Worm (Caenorhabditis elegans) whole organism, young adult: ENCODE measurements around the gene clec-9.

Experiments used
- B0336.3 ChIP-seq: fragments of 200-800 bp; sonication (Bioruptor generic); IDR thresholded peaks from 2 replicates; pipeline ENCODE4 v1.3.6; 2022; ENCODE audit warnings: missing genetic modification characterization, missing compliant biosample characterization
- C17E4.6 ChIP-seq: fragments of 200-800 bp; sonication (Bioruptor generic); IDR thresholded peaks from 2 replicates; pipeline ENCODE4 v1.3.6; 2022; ENCODE audit warnings: missing genetic modification reagents, missing genetic modification characterization, missing compliant biosample characterization
- D2030.7 ChIP-seq: fragments of 200-800 bp; sonication (Bioruptor generic); IDR thresholded peaks from 2 replicates; pipeline ENCODE4 v1.3.6; 2022; ENCODE audit warnings: missing genetic modification reagents, missing genetic modification characterization, missing compliant biosample characterization
- F10E7.11 ChIP-seq: sonication (generic microtip); optimal IDR thresholded peaks from 2 replicates; lab custom pipeline; 2017; ENCODE audit warnings: mild to moderate bottlenecking, missing genetic modification characterization, moderate library complexity, missing compliant biosample characterization
- F23B12.7 ChIP-seq: sonication (generic microtip); optimal IDR thresholded peaks from 2 replicates; lab custom pipeline; 2017; ENCODE audit warnings: missing genetic modification characterization, mild to moderate bottlenecking, missing compliant biosample characterization, antibody characterized with exemption, moderate library complexity; ENCODE audit not compliant: insufficient read depth
- F37B4.10 ChIP-seq: fragments of 200-800 bp; sonication (Bioruptor generic); IDR thresholded peaks from 2 replicates; pipeline ENCODE4 v1.3.6; 2022; ENCODE audit warnings: missing genetic modification characterization, missing compliant biosample characterization
- F39B2.1 ChIP-seq: fragments of 200-800 bp; sonication (Bioruptor generic); IDR thresholded peaks from 2 replicates; pipeline ENCODE4 v1.3.6; 2022; ENCODE audit warnings: missing genetic modification reagents, missing genetic modification characterization, missing compliant biosample characterization
- F49E8.2 ChIP-seq: sonication (generic microtip); optimal IDR thresholded peaks from 3 replicates; lab custom pipeline; 2017; ENCODE audit warnings: missing genetic modification characterization, mild to moderate bottlenecking, missing compliant biosample characterization, antibody characterized with exemption, moderate library complexity; ENCODE audit not compliant: insufficient read depth
- F55B11.4 ChIP-seq: sonication (generic microtip); optimal IDR thresholded peaks from 2 replicates; lab custom pipeline; 2016; ENCODE audit warnings: missing compliant biosample characterization, missing genetic modification characterization, borderline replicate concordance; ENCODE audit not compliant: insufficient read depth
- Y53G8AR.9 ChIP-seq: fragments of 200-800 bp; sonication (Bioruptor generic); conservative IDR thresholded peaks from 2 replicates; pipeline ENCODE4 v1.3.6; 2022; ENCODE audit warnings: missing genetic modification reagents, missing genetic modification characterization, missing compliant biosample characterization
- Y79H2A.3 ChIP-seq: fragments of 200-800 bp; sonication (Bioruptor generic); conservative IDR thresholded peaks from 2 replicates; pipeline ENCODE4 v1.3.6; 2022; ENCODE audit warnings: missing genetic modification reagents, missing genetic modification characterization, missing compliant biosample characterization
- athp-1 ChIP-seq: sonication (generic microtip); optimal IDR thresholded peaks from 2 replicates; lab custom pipeline; 2017; ENCODE audit warnings: mild to moderate bottlenecking, missing genetic modification characterization, missing compliant biosample characterization
- attf-6 ChIP-seq: fragments of 200-800 bp; sonication (Bioruptor generic); IDR thresholded peaks from 2 replicates; pipeline ENCODE4 v1.3.6; 2022; ENCODE audit warnings: missing genetic modification reagents, missing genetic modification characterization, missing compliant biosample characterization
- ceh-100 ChIP-seq: fragments of 200-800 bp; sonication (Bioruptor generic); IDR thresholded peaks from 2 replicates; pipeline ENCODE4 v1.3.6; 2022; ENCODE audit warnings: missing genetic modification reagents, missing genetic modification characterization, missing compliant biosample characterization
- ceh-58 ChIP-seq: fragments of 200-800 bp; sonication (Bioruptor generic); IDR thresholded peaks from 2 replicates; pipeline ENCODE4 v1.3.6; 2022; ENCODE audit warnings: missing genetic modification characterization, missing compliant biosample characterization
- dox-1 ChIP-seq: fragments of 200-800 bp; sonication (Bioruptor generic); IDR thresholded peaks from 2 replicates; pipeline ENCODE4 v1.3.6; 2022; ENCODE audit warnings: missing genetic modification reagents, missing genetic modification characterization, missing compliant biosample characterization
- dpl-1 ChIP-seq: fragments of 150-350 bp; optimal IDR thresholded peaks from 2 replicates; lab custom pipeline; 2014; ENCODE audit warnings: missing biosample characterization, missing genetic modification reagents, missing genetic modification characterization
- efl-1 ChIP-seq: fragments of 150-350 bp; optimal IDR thresholded peaks from 2 replicates; lab custom pipeline; 2014; ENCODE audit warnings: missing biosample characterization, missing genetic modification reagents, missing genetic modification characterization
- egrh-3 ChIP-seq: fragments of 200-800 bp; sonication (Bioruptor generic); IDR thresholded peaks from 2 replicates; pipeline ENCODE4 v1.3.6; 2022; ENCODE audit warnings: missing genetic modification reagents, missing genetic modification characterization, missing compliant biosample characterization
- hlh-26 ChIP-seq: fragments of 200-800 bp; sonication (Bioruptor generic); conservative IDR thresholded peaks from 2 replicates; pipeline ENCODE4 v1.3.6; 2022; ENCODE audit warnings: missing genetic modification reagents, missing genetic modification characterization, missing compliant biosample characterization
- hmg-1.2 ChIP-seq: fragments of 200-800 bp; sonication (Bioruptor generic); IDR thresholded peaks from 2 replicates; pipeline ENCODE4 v1.3.6; 2022; ENCODE audit warnings: missing genetic modification reagents, missing genetic modification characterization, missing compliant biosample characterization
- hmg-20 ChIP-seq: fragments of 200-800 bp; sonication (Bioruptor generic); IDR thresholded peaks from 2 replicates; pipeline ENCODE4 v1.3.6; 2022; ENCODE audit warnings: missing genetic modification reagents, missing genetic modification characterization, missing compliant biosample characterization
- let-607 ChIP-seq, 2 experiments: fragments of 200-800 bp in 1 of 2; sonication (Bioruptor generic) in 1 of 2; sonication (generic microtip) in 1 of 2; optimal IDR thresholded peaks; 2 replicates each; lab custom pipeline; 2016 to 2018; ENCODE audit warnings: mild to moderate bottlenecking in 2 of 2, missing compliant biosample characterization in 2 of 2, missing genetic modification characterization in 2 of 2, moderate library complexity in 2 of 2, missing genotype in 1 of 2
- lin-35 ChIP-seq, 3 experiments: fragments of 150-350 bp in 2 of 3; sonication (generic microtip) in 1 of 3; optimal IDR thresholded peaks; 2 replicates each; lab custom pipeline; 2014 to 2018; ENCODE audit warnings: missing biosample characterization in 3 of 3, missing genetic modification characterization in 3 of 3, missing genetic modification reagents in 3 of 3
- lin-40 ChIP-seq: sonication (generic microtip); optimal IDR thresholded peaks from 2 replicates; lab custom pipeline; 2016; ENCODE audit warnings: missing genetic modification characterization, mild to moderate bottlenecking, missing compliant biosample characterization, missing genotype, missing genetic modification reagents
- lin-54 ChIP-seq: fragments of 200-800 bp; sonication (Bioruptor generic); optimal IDR thresholded peaks from 2 replicates; lab custom pipeline; 2018; ENCODE audit warnings: mild to moderate bottlenecking, missing genetic modification characterization, missing compliant biosample characterization
- lsl-1 ChIP-seq: fragments of 200-800 bp; sonication (Bioruptor generic); optimal IDR thresholded peaks from 2 replicates; lab custom pipeline; 2018; ENCODE audit warnings: mild to moderate bottlenecking, missing genetic modification characterization, moderate library complexity, missing compliant biosample characterization
- madf-10 ChIP-seq: sonication (generic microtip); optimal IDR thresholded peaks from 2 replicates; lab custom pipeline; 2016; ENCODE audit warnings: mild to moderate bottlenecking, missing genetic modification characterization, missing compliant biosample characterization
- madf-6 ChIP-seq: fragments of 200-800 bp; sonication (Bioruptor generic); IDR thresholded peaks from 2 replicates; pipeline ENCODE4 v1.3.6; 2022; ENCODE audit warnings: missing genetic modification reagents, missing genetic modification characterization, missing compliant biosample characterization
- mcd-1 ChIP-seq: fragments of 200-800 bp; sonication (Bioruptor generic); IDR thresholded peaks from 2 replicates; pipeline ENCODE4 v1.3.6; 2022; ENCODE audit warnings: missing genetic modification reagents, missing genetic modification characterization, missing compliant biosample characterization
- mes-4 ChIP-seq: sonication (generic microtip); optimal IDR thresholded peaks from 2 replicates; lab custom pipeline; 2016; ENCODE audit warnings: missing genotype, missing genetic modification characterization, missing compliant biosample characterization
- mxl-1 ChIP-seq: sonication (generic microtip); optimal IDR thresholded peaks from 2 replicates; lab custom pipeline; 2016; ENCODE audit warnings: missing genetic modification characterization, missing compliant biosample characterization
- nfya-2 ChIP-seq: fragments of 200-800 bp; sonication (Bioruptor generic); IDR thresholded peaks from 2 replicates; pipeline ENCODE4 v1.3.6; 2022; ENCODE audit warnings: missing genetic modification reagents, missing genetic modification characterization, missing compliant biosample characterization
- nhr-120 ChIP-seq: fragments of 200-800 bp; sonication (Bioruptor generic); IDR thresholded peaks from 2 replicates; pipeline ENCODE4 v1.3.6; 2022; ENCODE audit warnings: missing genetic modification characterization, missing compliant biosample characterization
- snpc-1.1 ChIP-seq: sonication (generic microtip); optimal IDR thresholded peaks from 2 replicates; lab custom pipeline; 2017; ENCODE audit warnings: missing genetic modification characterization, mild to moderate bottlenecking, missing compliant biosample characterization, antibody characterized with exemption, moderate library complexity, missing genotype, missing genetic modification reagents; ENCODE audit not compliant: insufficient read depth
- snpc-4 ChIP-seq, 5 experiments: fragments of 150-350 bp in 1 of 5; sonication (generic microtip) in 4 of 5; optimal IDR thresholded peaks; 2 replicates each; lab custom pipeline; 2014 to 2018; ENCODE audit warnings: missing genetic modification characterization in 5 of 5, missing biosample characterization in 3 of 5, antibody characterized with exemption in 2 of 5, mild to moderate bottlenecking in 2 of 5, missing compliant biosample characterization in 2 of 5, missing genotype in 2 of 5, moderate library complexity in 2 of 5, missing genetic modification reagents in 1 of 5
- unc-62 ChIP-seq: fragments of 150-350 bp; optimal IDR thresholded peaks from 2 replicates; lab custom pipeline; 2014; ENCODE audit warnings: missing biosample characterization, missing genetic modification reagents, missing genetic modification characterization
- xnd-1 ChIP-seq: sonication (generic microtip); optimal IDR thresholded peaks from 2 replicates; lab custom pipeline; 2016; ENCODE audit warnings: missing genotype, missing genetic modification reagents, missing genetic modification characterization, missing compliant biosample characterization
- zfh-2 ChIP-seq: fragments of 200-800 bp; sonication (Bioruptor generic); conservative IDR thresholded peaks from 2 replicates; pipeline ENCODE4 v1.3.6; 2022; ENCODE audit warnings: missing genetic modification reagents, missing genetic modification characterization, missing compliant biosample characterization
- ztf-22 ChIP-seq: fragments of 200-800 bp; sonication (Bioruptor generic); optimal IDR thresholded peaks from 2 replicates; lab custom pipeline; 2018; ENCODE audit warnings: mild to moderate bottlenecking, missing genetic modification characterization, moderate library complexity, missing compliant biosample characterization
- ztf-26 ChIP-seq: sonication (generic microtip); optimal IDR thresholded peaks from 2 replicates; lab custom pipeline; 2017; ENCODE audit warnings: missing genetic modification characterization, missing compliant biosample characterization
- ztf-28 ChIP-seq: fragments of 200-800 bp; sonication (Bioruptor generic); IDR thresholded peaks from 2 replicates; pipeline ENCODE4 v1.3.6; 2022; ENCODE audit warnings: missing genetic modification reagents, missing genetic modification characterization, missing compliant biosample characterization

Gene clec-9

ce11 chrV:16746231-16746990 lies 40.0 kb upstream of the clec-9 start, which contains the start of gene gyg-2 (continued):
- TF ChIP-seq xnd-1 (tag; lab: Kevin White, UChicago) (peak; percentile 83), ceh-100 (GFP tag; lab: Robert Waterston, UW) (peak; percentile 71), madf-6 (GFP tag; lab: Robert Waterston, UW) (peak; percentile 97), mcd-1 (no peak; the same call in 1 of the 2 replicates)

- TF ChIP-seq egrh-3 (peak; percentile 63; the same call in 1 of the 2 replicates), Y79H2A.3 (GFP tag; lab: Robert Waterston, UW) (no peak), lin-40 (tag; lab: Kevin White, UChicago) (no peak), dox-1 (GFP tag; lab: Robert Waterston, UW) (0 out of 2 replicates have a peak, but pooled peaks have one; percentile 21), ztf-22 (GFP tag; lab: Kevin White, UChicago) (no peak), zfh-2 (GFP tag; lab: Robert Waterston, UW) (peak; percentile 74)
- TF ChIP-seq, all 124 proteins: peak for 3
Observed at ce11 chrV:16745214-16745613, 38.8 kb upstream of the clec-9 start.

- TF ChIP-seq mcd-1 (peak; percentile 34; the same call in 1 of the 2 replicates), ceh-100 (GFP tag; lab: Robert Waterston, UW) (peak; percentile 59), lin-35 (GFP tag; optimal IDR thresholded peaks at IDR 0.05; lab: Kevin White, UChicago) (no peak), hmg-1.2 (peak; percentile 36), snpc-4 (GFP tag; optimal IDR thresholded peaks at IDR 0.05; lab: Kevin White, UChicago) (no peak), snpc-4 (tag; optimal IDR thresholded peaks at IDR 0.05; lab: Kevin White, UChicago) (no peak), unc-62 (GFP tag; lab: Kevin White, UChicago) (no peak), ceh-58 (peak; percentile 65; the same call in 1 of the 2 replicates), F49E8.2 (tag; lab: Kevin White, UChicago) (no peak), ztf-26 (tag; lab: Kevin White, UChicago) (no peak), mxl-1 (tag; lab: Kevin White, UChicago) (no peak), D2030.7 (GFP tag; lab: Robert Waterston, UW) (peak; percentile 80), lsl-1 (GFP tag; lab: Kevin White, UChicago) (peak; percentile 3), ztf-28 (0 out of 2 replicates have a peak, but pooled peaks have one; percentile 44), F10E7.11 (tag; lab: Kevin White, UChicago) (peak; percentile 3), nhr-120 (no peak), hlh-26 (GFP tag; lab: Robert Waterston, UW) (no peak), nfya-2 (GFP tag; lab: Robert Waterston, UW) (no peak), let-607 (tag; optimal IDR thresholded peaks at IDR 0.05; lab: Kevin White, UChicago) (no peak), dpl-1 (no peak), F23B12.7 (tag; lab: Kevin White, UChicago) (no peak), F39B2.1 (GFP tag; lab: Robert Waterston, UW) (no peak), Y53G8AR.9 (peak; percentile 87), attf-6 (GFP tag; lab: Robert Waterston, UW) (peak; percentile 93), F55B11.4 (tag; lab: Kevin White, UChicago) (no peak), hmg-20 (GFP tag; lab: Robert Waterston, UW) (no peak), athp-1 (no peak), F37B4.10 (no peak), B0336.3 (GFP tag; lab: Robert Waterston, UW) (peak; percentile 89), C17E4.6 (GFP tag; lab: Robert Waterston, UW) (peak; percentile 63; the same call in 1 of the 2 replicates), egrh-3 (no peak), efl-1 (no peak), mes-4 (no peak), lin-54 (GFP tag; lab: Kevin White, UChicago) (peak; percentile 38), madf-10 (tag; lab: Kevin White, UChicago) (no peak), xnd-1 (tag; lab: Kevin White, UChicago) (peak; percentile 61), snpc-1.1 (no peak)
Observed at ce11 chrV:16744783-16745182, 38.3 kb upstream of the clec-9 start.
